Fruit fly (Drosophila melanogaster): ENCODE measurements around the gene CG14628.

DNA sequence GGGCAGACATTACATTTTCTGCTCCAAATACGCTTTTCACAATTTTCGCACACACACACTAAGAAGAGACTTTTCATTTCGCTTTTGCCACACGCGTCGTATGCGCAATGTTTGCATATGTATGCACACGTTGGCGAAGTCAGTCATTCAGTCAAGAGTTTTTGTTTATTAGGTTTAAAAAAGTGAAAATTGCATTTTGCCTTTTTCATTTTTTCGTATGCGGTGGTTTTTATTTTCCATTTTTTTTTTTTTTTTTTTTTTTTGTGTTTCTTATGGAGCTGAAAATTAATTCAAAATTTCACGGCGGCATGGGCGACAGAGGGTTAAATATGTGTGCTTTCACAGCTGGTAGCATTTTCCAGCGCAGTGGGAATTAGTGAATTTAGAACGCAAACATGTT is 24.5 kb upstream of the CG14628 start:
- TF ChIP-seq CG7368 (GFP tag; optimal IDR thresholded peaks at IDR 0.05) = no peak
- no peak for TF ChIP-seq Ets96B (tag; optimal IDR thresholded peaks at IDR 0.05)
- peak; percentile 35 for TF ChIP-seq Sox102F (GFP tag; optimal IDR thresholded peaks at IDR 0.05)
- no peak for TF ChIP-seq dsx (GFP tag; optimal IDR thresholded peaks at IDR 0.05; ENCODE audit: poor library complexity, severe bottlenecking)
- peak; percentile 49 for TF ChIP-seq Hr4 (GFP tag; optimal IDR thresholded peaks at IDR 0.05)
- TF ChIP-seq dac (GFP tag; optimal IDR thresholded peaks at IDR 0.05) = no peak
- TF ChIP-seq acj6 (GFP tag; optimal IDR thresholded peaks at IDR 0.05) = peak; percentile 2
- no peak for TF ChIP-seq ss (GFP tag; optimal IDR thresholded peaks at IDR 0.05)
- TF ChIP-seq Gug (GFP tag; IDR thresholded peaks at IDR 0.05) = peak; percentile 56
- 0 out of 2 replicates have a peak, but pooled peaks have one; percentile 10 for TF ChIP-seq CG11294 (GFP tag; IDR thresholded peaks at IDR 0.05)
- peak; percentile 6 for TF ChIP-seq CG4318 (GFP tag; optimal IDR thresholded peaks at IDR 0.05)
- no peak for TF ChIP-seq Ets21C (GFP tag; optimal IDR thresholded peaks at IDR 0.05)
- TF ChIP-seq CG6808 (GFP tag; optimal IDR thresholded peaks at IDR 0.05) = no peak
- TF ChIP-seq net (GFP tag; optimal IDR thresholded peaks at IDR 0.05) = peak; percentile 24

All from whole organism, prepupa.